Fruit fly (Drosophila melanogaster): ENCODE results near the gene Ocho.

The Ocho gene

dm6 chr3L:14988231-14988630 lies 13.6 kb downstream of the Ocho start (continued):
- TF ChIP-seq CG34224 (GFP tag; IDR thresholded peaks at IDR 0.05; ENCODE audit: partially characterized antibody): no peak
- TF ChIP-seq grau (tag; optimal IDR thresholded peaks at IDR 0.05): no peak
- TF ChIP-seq CG12299 (tag; optimal IDR thresholded peaks at IDR 0.05): no peak
- TF ChIP-seq ase (GFP tag; IDR thresholded peaks at IDR 0.05): no peak
- no peak for TF ChIP-seq da (GFP tag; optimal IDR thresholded peaks at IDR 0.05)
- TF ChIP-seq Xrp1 (GFP tag; IDR thresholded peaks at IDR 0.05): peak; percentile 40
- TF ChIP-seq NC2α (GFP tag; optimal IDR thresholded peaks at IDR 0.05): no peak
- TF ChIP-seq CG2678 (tag; optimal IDR thresholded peaks at IDR 0.05): peak; percentile 9
- TF ChIP-seq CG3995 (GFP tag; optimal IDR thresholded peaks at IDR 0.05): no peak
- TF ChIP-seq CG17912 (GFP tag; optimal IDR thresholded peaks at IDR 0.05): no peak
- no peak for TF ChIP-seq lmd (GFP tag; IDR thresholded peaks at IDR 0.05)
- peak; percentile 15 for TF ChIP-seq kah (GFP tag; optimal IDR thresholded peaks at IDR 0.05)
- no peak for TF ChIP-seq CG18619 (GFP tag; optimal IDR thresholded peaks at IDR 0.05)
- no peak for TF ChIP-seq CG4328 (GFP tag; optimal IDR thresholded peaks at IDR 0.05)
- peak; percentile 3 for TF ChIP-seq BtbVII (GFP tag; optimal IDR thresholded peaks at IDR 0.05)
- TF ChIP-seq PHDP (tag; optimal IDR thresholded peaks at IDR 0.05): no peak
- TF ChIP-seq ham (GFP tag; IDR thresholded peaks at IDR 0.05): no peak
- TF ChIP-seq ac (GFP tag; optimal IDR thresholded peaks at IDR 0.05): no peak
- peak in 1 of 2 experiments; percentile 3 for TF ChIP-seq tll (GFP tag; optimal IDR thresholded peaks at IDR 0.05)
- no peak for TF ChIP-seq pnt (GFP tag; optimal IDR thresholded peaks at IDR 0.05)
- no peak for TF ChIP-seq E2f2 (GFP tag; IDR thresholded peaks at IDR 0.05)
- TF ChIP-seq Ssrp (tag; optimal IDR thresholded peaks at IDR 0.05): no peak
- TF ChIP-seq H2.0 (GFP tag; IDR thresholded peaks at IDR 0.05): no peak
- TF ChIP-seq CG17328 (GFP tag; IDR thresholded peaks at IDR 0.05): no peak
- no peak for TF ChIP-seq MBD-R2 (GFP tag; IDR thresholded peaks at IDR 0.05)
- TF ChIP-seq CG6813 (GFP tag; optimal IDR thresholded peaks at IDR 0.05): peak; percentile 48
- peak; percentile 41 for TF ChIP-seq HLHmδ (GFP tag; optimal IDR thresholded peaks at IDR 0.05)
- TF ChIP-seq CG8290 (GFP tag; optimal IDR thresholded peaks at IDR 0.05): no peak
- peak in 1 of 2 experiments; percentile 8 for TF ChIP-seq CG8290 (tag; optimal IDR thresholded peaks at IDR 0.05)
- no peak for TF ChIP-seq ab (GFP tag; optimal IDR thresholded peaks at IDR 0.05)
- no peak for TF ChIP-seq abd-A (tag; optimal IDR thresholded peaks at IDR 0.05)
- no peak for TF ChIP-seq CG7372 (GFP tag; IDR thresholded peaks at IDR 0.05)
- TF ChIP-seq tap (tag; optimal IDR thresholded peaks at IDR 0.05): no peak
- TF ChIP-seq gsb (GFP tag; IDR thresholded peaks at IDR 0.05): no peak
- no peak for TF ChIP-seq CG12769 (tag; optimal IDR thresholded peaks at IDR 0.05)
- TF ChIP-seq CG1233 (GFP tag; optimal IDR thresholded peaks at IDR 0.05): peak; percentile 2
- TF ChIP-seq fd102C (GFP tag; optimal IDR thresholded peaks at IDR 0.05): peak; percentile 46
- peak; percentile 10 for TF ChIP-seq CG18599 (GFP tag; optimal IDR thresholded peaks at IDR 0.05)
- TF ChIP-seq CG11456 (GFP tag; IDR thresholded peaks at IDR 0.05): no peak
- TF ChIP-seq CG17568 (GFP tag; optimal IDR thresholded peaks at IDR 0.05): peak; percentile 12
- no peak for TF ChIP-seq CG9215 (GFP tag; IDR thresholded peaks at IDR 0.05)
- TF ChIP-seq odd (GFP tag; optimal IDR thresholded peaks at IDR 0.05): no peak
- TF ChIP-seq CG9727 (GFP tag; optimal IDR thresholded peaks at IDR 0.05): peak; percentile 1
- no peak for TF ChIP-seq CG7271 (tag; optimal IDR thresholded peaks at IDR 0.05)
- TF ChIP-seq CG32772 (GFP tag; IDR thresholded peaks at IDR 0.05): peak; percentile 45; the same call in 1 of the 2 replicates
- TF ChIP-seq D (optimal IDR thresholded peaks at IDR 0.05): no peak
- no peak for TF ChIP-seq D (GFP tag; optimal IDR thresholded peaks at IDR 0.05)
- TF ChIP-seq CG16815 (GFP tag; optimal IDR thresholded peaks at IDR 0.05): no peak
- TF ChIP-seq nau (GFP tag; optimal IDR thresholded peaks at IDR 0.05): no peak
- TF ChIP-seq fd96Cb (tag; optimal IDR thresholded peaks at IDR 0.05): no peak
- no peak for TF ChIP-seq CG8359 (GFP tag; optimal IDR thresholded peaks at IDR 0.05; ENCODE audit: borderline replicate concordance)
- no peak for TF ChIP-seq TFAM (GFP tag; optimal IDR thresholded peaks at IDR 0.05)
